Worm (Caenorhabditis elegans) whole organism, late embryonic: ENCODE results near the gene nep-10.

Experiments
- fkh-10 ChIP-seq: fragments of 150-350 bp; optimal IDR thresholded peaks from 2 replicates; lab custom pipeline; 2014; ENCODE audit warnings: missing biosample characterization, missing genetic modification reagents, missing genetic modification characterization
- madf-2 ChIP-seq: sonication (generic microtip); optimal IDR thresholded peaks from 2 replicates; lab custom pipeline; 2017; ENCODE audit warnings: missing genetic modification characterization, missing compliant biosample characterization
- mec-3 ChIP-seq: sonication (generic microtip); optimal IDR thresholded peaks from 2 replicates; lab custom pipeline; 2016; ENCODE audit warnings: borderline replicate concordance, missing genetic modification characterization, missing compliant biosample characterization
- nhr-11 ChIP-seq: fragments of 150-350 bp; optimal IDR thresholded peaks from 2 replicates; lab custom pipeline; 2014; ENCODE audit warnings: missing biosample characterization, missing genetic modification characterization
- pat-9 ChIP-seq: fragments of 200-800 bp; sonication (Bioruptor generic); optimal IDR thresholded peaks from 2 replicates; lab custom pipeline; 2018; ENCODE audit warnings: mild to moderate bottlenecking, missing genetic modification characterization, moderate library complexity, missing compliant biosample characterization
- pha-4 ChIP-seq: fragments of 150-350 bp; optimal IDR thresholded peaks from 2 replicates; lab custom pipeline; 2018; ENCODE audit warnings: missing biosample characterization, missing genetic modification reagents, missing genetic modification characterization
- sdc-2 ChIP-seq: sonication (generic microtip); optimal IDR thresholded peaks from 2 replicates; lab custom pipeline; 2016; ENCODE audit warnings: missing genotype, missing genetic modification characterization, missing compliant biosample characterization
- tbx-7 ChIP-seq: sonication (generic microtip); optimal IDR thresholded peaks from 2 replicates; lab custom pipeline; 2016; ENCODE audit warnings: missing genotype, missing genetic modification characterization, missing compliant biosample characterization
- ttx-3 ChIP-seq: sonication (generic microtip); optimal IDR thresholded peaks from 2 replicates; lab custom pipeline; 2016; ENCODE audit warnings: missing genetic modification reagents, missing genetic modification characterization, missing compliant biosample characterization

ce11 chrII:3447906-3448305, 45.2 kb upstream of the nep-10 start, which contains the start of gene C16C8.21:
- no peak for TF ChIP-seq madf-2 (tag; lab: Kevin White, UChicago)
- TF ChIP-seq nhr-11 (tag; lab: Kevin White, UChicago), result no peak
- TF ChIP-seq tbx-7 (tag; lab: Kevin White, UChicago), result no peak
- no peak for TF ChIP-seq fkh-10
- TF ChIP-seq sdc-2 (tag; lab: Kevin White, UChicago), result no peak
- TF ChIP-seq pha-4, result no peak
- no peak for TF ChIP-seq mec-3 (tag; lab: Kevin White, UChicago)
- no peak for TF ChIP-seq ttx-3 (tag; lab: Kevin White, UChicago)
- TF ChIP-seq pat-9 (tag; lab: Kevin White, UChicago), result no peak
